Worm (Caenorhabditis elegans) whole organism, L1 larva: ENCODE measurements around the gene M153.5.

Experiments
- nhr-76 ChIP-seq: sonication (generic microtip); optimal IDR thresholded peaks from 2 replicates; lab custom pipeline; 2017; ENCODE audit warnings: missing biosample characterization, missing genetic modification characterization
- ztf-11 ChIP-seq, 2 experiments: sonication (generic microtip); optimal IDR thresholded peaks; 2 replicates each; lab custom pipeline; 2016 to 2017; ENCODE audit warnings: missing genetic modification characterization in 2 of 2, missing biosample characterization in 1 of 2, missing compliant biosample characterization in 1 of 2

DNA sequence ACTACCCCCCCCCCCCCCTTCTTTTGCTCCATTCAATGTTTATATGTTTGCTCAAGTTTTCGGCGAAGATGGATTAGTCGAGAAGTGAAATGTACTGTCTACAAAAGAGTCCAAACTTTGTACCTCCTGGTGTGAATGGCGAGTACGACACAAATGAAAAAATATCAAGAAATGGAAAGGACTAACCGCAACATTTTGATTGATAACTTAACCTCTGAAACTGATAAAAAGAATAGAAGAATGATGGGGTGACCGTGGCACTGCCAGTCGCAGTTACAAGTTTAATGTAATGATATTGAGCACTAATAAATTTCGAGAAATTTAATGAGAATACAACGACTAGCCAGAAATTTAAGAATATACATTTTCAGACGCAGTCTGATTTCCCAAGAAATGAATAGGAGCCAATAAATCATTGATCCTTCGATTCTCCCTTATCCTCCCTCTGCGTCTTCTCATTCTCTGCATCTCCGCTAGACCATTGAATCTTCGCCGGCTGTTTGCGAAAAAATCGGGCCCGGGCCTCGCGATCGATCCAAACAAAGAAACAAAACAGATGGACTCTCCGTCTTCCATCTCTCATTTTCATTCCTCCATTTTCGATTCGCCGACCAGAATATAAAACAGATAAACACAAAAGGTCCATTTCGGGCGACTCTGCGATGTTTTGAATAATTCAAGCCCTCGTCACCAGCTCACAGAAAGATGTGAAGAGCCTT, 31.1 kb downstream of the M153.5 start:
- TF ChIP-seq ztf-11 (tag; optimal IDR thresholded peaks at IDR 0.05; lab: Kevin White, UChicago) (peak in 1 of 2 experiments; percentile 45), nhr-76 (tag; lab: Kevin White, UChicago) (no peak)
